Worm (Caenorhabditis elegans): ENCODE results near the gene F54D5.2.
A peak's percentile ranks its signal among the peaks of the same experiment; 100 is the strongest.

DNA sequence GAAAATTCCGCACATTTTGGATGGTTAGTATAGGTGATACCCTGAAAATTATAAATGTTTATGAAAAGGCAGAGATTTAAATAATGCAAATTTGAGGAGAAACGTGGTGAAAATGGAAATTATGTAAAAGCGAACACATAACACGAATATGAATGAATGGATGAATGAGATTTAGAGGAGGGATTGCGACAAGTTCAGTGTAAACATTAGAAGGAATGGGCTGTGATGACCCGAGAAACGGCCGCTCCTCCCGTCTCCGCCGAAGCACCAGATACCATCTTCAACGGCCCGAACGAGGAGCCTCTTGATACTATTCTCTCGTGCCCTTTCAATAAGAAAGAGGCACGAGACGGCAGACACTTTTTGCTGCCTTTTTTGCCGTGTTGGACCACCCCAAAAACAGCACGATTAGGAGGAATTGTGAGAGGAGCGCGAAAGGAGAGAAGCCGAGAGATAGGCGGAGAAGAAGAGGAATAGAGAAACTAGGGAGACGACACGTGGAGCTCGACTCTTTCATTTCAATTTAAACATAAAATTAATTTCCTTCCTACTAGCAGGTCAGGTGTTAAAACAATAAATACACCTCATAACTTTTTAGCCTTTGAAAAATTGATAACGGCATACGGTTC is 22.5 kb downstream of the F54D5.2 start, which contains the start of gene gfat-1:
- TF ChIP-seq nhr-10 (tag; optimal IDR thresholded peaks at IDR 0.05), result no peak
- no peak for TF ChIP-seq skn-1 (tag; optimal IDR thresholded peaks at IDR 0.05)
- TF ChIP-seq nhr-42 (GFP tag; IDR thresholded peaks at IDR 0.05), result no peak
- TF ChIP-seq nhr-25 (tag; optimal IDR thresholded peaks at IDR 0.05; ENCODE audit: borderline replicate concordance, insufficient read depth), result no peak
- no peak for TF ChIP-seq lin-13 (GFP tag; optimal IDR thresholded peaks at IDR 0.05)
- TF ChIP-seq mdl-1 (tag; optimal IDR thresholded peaks at IDR 0.05), result peak; percentile 37 to 89
